Fruit fly (Drosophila melanogaster): Measurements from ENCODE around the gene mtrm.
A peak's percentile ranks its signal among the peaks of the same experiment; 100 is the strongest.

The mtrm gene

DNA sequence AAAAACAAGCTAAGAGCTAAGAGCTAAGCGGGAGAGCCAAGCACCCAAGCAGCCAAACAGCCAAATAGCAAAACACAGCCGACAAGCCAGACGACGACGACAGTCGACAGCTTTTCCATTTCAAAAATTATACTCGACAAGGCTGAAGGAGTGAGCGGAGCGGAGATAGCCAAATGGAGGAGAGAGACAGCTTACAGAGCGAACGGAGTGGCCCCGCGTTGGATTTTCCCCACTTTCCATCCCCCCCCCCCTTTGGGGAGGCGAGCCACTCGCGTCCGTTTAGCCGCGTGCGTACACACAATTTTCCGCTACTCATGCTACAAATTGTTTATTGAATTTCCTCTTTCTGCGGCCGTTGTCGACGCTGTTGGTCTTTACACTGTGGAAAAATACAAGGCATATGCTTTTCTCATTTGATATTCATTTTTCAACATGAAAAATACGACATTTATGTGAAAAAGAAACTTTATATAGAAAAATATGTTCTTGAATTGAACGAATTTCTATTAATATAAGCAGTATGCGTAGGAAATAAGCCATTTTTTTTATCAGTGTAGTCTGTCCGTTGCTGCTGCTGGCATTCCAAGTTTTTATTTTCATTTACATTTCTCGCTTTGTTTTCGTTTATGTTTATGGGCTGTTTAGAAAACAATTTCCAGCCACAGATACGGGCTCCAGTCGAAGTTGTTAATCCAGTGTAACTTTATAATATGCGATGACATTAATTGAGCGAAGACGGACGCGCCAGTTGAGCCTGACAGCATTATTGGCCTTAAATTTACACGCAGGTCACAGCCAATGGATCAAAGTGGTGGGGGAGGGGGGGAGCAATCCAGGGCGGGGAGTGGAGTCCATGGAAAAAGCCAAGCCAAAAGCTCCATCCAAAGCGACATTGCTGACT is 45.3 kb downstream of the mtrm start (continued):
- TF ChIP-seq vfl (GFP tag; optimal IDR thresholded peaks at IDR 0.05) (peak; percentile 95), ham (GFP tag; IDR thresholded peaks at IDR 0.05) (peak; percentile 89), Ets97D (GFP tag; optimal IDR thresholded peaks at IDR 0.05) (peak; percentile 93), slp2 (GFP tag; optimal IDR thresholded peaks at IDR 0.05) (peak; percentile 98), klu (GFP tag; IDR thresholded peaks at IDR 0.05) (peak; percentile 95), CG6689 (GFP tag; IDR thresholded peaks at IDR 0.05) (peak; percentile 98), CG7839 (tag; optimal IDR thresholded peaks at IDR 0.05) (peak; percentile 99), Adf1 (GFP tag; IDR thresholded peaks at IDR 0.05) (peak; percentile 78), tx (GFP tag; optimal IDR thresholded peaks at IDR 0.05) (peak; percentile 96), Dip3 (GFP tag; optimal IDR thresholded peaks at IDR 0.05) (peak; percentile 93), dmrt99B (tag; optimal IDR thresholded peaks at IDR 0.05) (peak; percentile 99), CG4360 (GFP tag; IDR thresholded peaks at IDR 0.05) (peak; percentile 83), CG17361 (GFP tag; IDR thresholded peaks at IDR 0.05) (peak; percentile 99), row (GFP tag; IDR thresholded peaks at IDR 0.05) (peak; percentile 98), dpn (GFP tag; optimal IDR thresholded peaks at IDR 0.05) (peak; percentile 98 to 99), p53 (GFP tag; optimal IDR thresholded peaks at IDR 0.05) (peak; percentile 94), Dll (GFP tag; IDR thresholded peaks at IDR 0.05; ENCODE audit: partially characterized antibody) (0 out of 4 replicates have a peak, but pooled peaks have one; percentile 11), GATAe (GFP tag; conservative IDR thresholded peaks at IDR 0.05) (peak; percentile 86), Bteb2 (GFP tag; optimal IDR thresholded peaks at IDR 0.05) (peak; percentile 98), CG11247 (GFP tag; IDR thresholded peaks at IDR 0.05) (peak; percentile 96), CG14050 (GFP tag; IDR thresholded peaks at IDR 0.05) (peak; percentile 97), CG15696 (tag; optimal IDR thresholded peaks at IDR 0.05) (peak; percentile 91), chif (GFP tag; optimal IDR thresholded peaks at IDR 0.05) (peak; percentile 97 to 98), CG34224 (GFP tag; IDR thresholded peaks at IDR 0.05; ENCODE audit: partially characterized antibody) (peak; percentile 52; the same call in 2 of the 3 replicates), CG16863 (GFP tag; optimal IDR thresholded peaks at IDR 0.05) (peak; percentile 98), Dref (GFP tag; IDR thresholded peaks at IDR 0.05) (no peak), ase (GFP tag; IDR thresholded peaks at IDR 0.05) (peak; percentile 96), CG10565 (GFP tag; optimal IDR thresholded peaks at IDR 0.05) (peak; percentile 90), CG9876 (GFP tag; optimal IDR thresholded peaks at IDR 0.05) (peak; percentile 92), CG17568 (GFP tag; optimal IDR thresholded peaks at IDR 0.05) (peak; percentile 97), Camta (GFP tag; optimal IDR thresholded peaks at IDR 0.05) (peak; percentile 98), CG3065 (GFP tag; optimal IDR thresholded peaks at IDR 0.05) (peak; percentile 97), CG30020 (tag; optimal IDR thresholded peaks at IDR 0.05) (peak; percentile 89), org-1 (GFP tag; optimal IDR thresholded peaks at IDR 0.05) (peak; percentile 98), knrl (GFP tag; IDR thresholded peaks at IDR 0.05; ENCODE audit: partially characterized antibody) (no peak), Dad (GFP tag; optimal IDR thresholded peaks at IDR 0.05) (peak; percentile 97), fd3F (GFP tag; optimal IDR thresholded peaks at IDR 0.05) (peak; percentile 96), Stat92E (GFP tag; optimal IDR thresholded peaks at IDR 0.05) (peak in 1 of 3 experiments; percentile 99), E2f2 (GFP tag; IDR thresholded peaks at IDR 0.05) (peak; percentile 85), gem (tag; optimal IDR thresholded peaks at IDR 0.05) (peak; percentile 99), CG18262 (tag; optimal IDR thresholded peaks at IDR 0.05) (peak; percentile 99), CG9797 (GFP tag; optimal IDR thresholded peaks at IDR 0.05) (peak; percentile 58), CG12236 (GFP tag; optimal IDR thresholded peaks at IDR 0.05) (peak; percentile 96), chm (GFP tag; IDR thresholded peaks at IDR 0.05) (peak; percentile 98), esg (GFP tag; conservative IDR thresholded peaks at IDR 0.05) (peak; percentile 97), disco-r (GFP tag; optimal IDR thresholded peaks at IDR 0.05) (peak; percentile 98), D19A (tag; optimal IDR thresholded peaks at IDR 0.05) (peak; percentile 98), Lhr (GFP tag; optimal IDR thresholded peaks at IDR 0.05) (peak; percentile 97), CG7745 (tag; optimal IDR thresholded peaks at IDR 0.05) (peak; percentile 94)
